Worm (Caenorhabditis elegans) whole organism, L1 larva: ENCODE results near the gene nlp-53.

ENCODE experiments used
- F16B12.6 ChIP-seq: fragments of 150-350 bp; optimal IDR thresholded peaks from 2 replicates; lab custom pipeline; 2014; ENCODE audit warnings: missing biosample characterization, missing genetic modification characterization
- aha-1 ChIP-seq: fragments of 150-350 bp; optimal IDR thresholded peaks from 2 replicates; lab custom pipeline; 2014; ENCODE audit warnings: missing biosample characterization, missing genetic modification characterization
- alr-1 ChIP-seq: fragments of 200-800 bp; sonication (Bioruptor generic); optimal IDR thresholded peaks from 2 replicates; lab custom pipeline; 2018; ENCODE audit warnings: borderline replicate concordance, mild to moderate bottlenecking, missing genetic modification characterization, missing compliant biosample characterization
- aly-2 ChIP-seq: fragments of 150-350 bp; optimal IDR thresholded peaks from 2 replicates; lab custom pipeline; 2014; ENCODE audit warnings: missing biosample characterization, missing genetic modification characterization
- ama-1 ChIP-seq: fragments of 150-350 bp; optimal IDR thresholded peaks from 2 replicates; lab custom pipeline; 2014
- ceh-63 ChIP-seq: fragments of 200-800 bp; sonication (Bioruptor generic); optimal IDR thresholded peaks from 2 replicates; lab custom pipeline; 2018; ENCODE audit warnings: mild to moderate bottlenecking, missing genetic modification characterization, missing compliant biosample characterization
- ceh-8 ChIP-seq: fragments of 200-800 bp; sonication (Bioruptor generic); optimal IDR thresholded peaks from 2 replicates; lab custom pipeline; 2018; ENCODE audit warnings: mild to moderate bottlenecking, missing genetic modification characterization, moderate library complexity, missing compliant biosample characterization
- ceh-88 ChIP-seq: fragments of 200-800 bp; sonication (Bioruptor generic); IDR thresholded peaks from 2 replicates; pipeline ENCODE4 v1.3.6; 2022; ENCODE audit warnings: missing genetic modification characterization, missing compliant biosample characterization
- dpl-1 ChIP-seq, 3 experiments: fragments of 150-350 bp in 2 of 3; sonication (generic microtip) in 1 of 3; optimal IDR thresholded peaks; 2 replicates each; lab custom pipeline; 2014 to 2017; ENCODE audit warnings: missing biosample characterization in 3 of 3, missing genetic modification characterization in 3 of 3, missing genetic modification reagents in 3 of 3
- dsc-1 ChIP-seq: sonication (generic microtip); optimal IDR thresholded peaks from 2 replicates; lab custom pipeline; 2016; ENCODE audit warnings: mild to moderate bottlenecking, missing genetic modification characterization, missing compliant biosample characterization
- efl-1 ChIP-seq, 4 experiments: fragments of 150-350 bp; optimal IDR thresholded peaks in 3 of 4; peaks in 1 of 4; 1 replicate in 1 of 4; 2 replicates in 3 of 4; lab custom pipeline; 2014; ENCODE audit warnings: missing biosample characterization in 2 of 4, missing genetic modification characterization in 2 of 4, missing genetic modification reagents in 2 of 4
- egl-13 ChIP-seq: sonication (generic microtip); optimal IDR thresholded peaks from 2 replicates; lab custom pipeline; 2016; ENCODE audit warnings: missing genotype, missing genetic modification reagents, missing genetic modification characterization, missing compliant biosample characterization
- egl-27 ChIP-seq, 2 experiments: fragments of 150-350 bp in 1 of 2; sonication (generic microtip); optimal IDR thresholded peaks; 3 replicates each; lab custom pipeline; 2017 to 2018; ENCODE audit warnings: missing biosample characterization in 2 of 2, missing genetic modification characterization in 2 of 2, missing genetic modification reagents in 2 of 2
- elt-2 ChIP-seq: sonication (generic microtip); optimal IDR thresholded peaks from 2 replicates; lab custom pipeline; 2016; ENCODE audit warnings: missing genetic modification characterization, mild to moderate bottlenecking, inconsistent platforms, missing compliant biosample characterization, missing genetic modification reagents
- ets-5 ChIP-seq: fragments of 200-800 bp; sonication (Bioruptor generic); IDR thresholded peaks from 2 replicates; pipeline ENCODE4 v1.3.6; 2022; ENCODE audit warnings: missing genetic modification characterization, missing compliant biosample characterization
- fkh-8 ChIP-seq: sonication (generic microtip); optimal IDR thresholded peaks from 2 replicates; lab custom pipeline; 2016; ENCODE audit warnings: mild to moderate bottlenecking, missing genetic modification characterization, missing compliant biosample characterization
- fos-1 ChIP-seq: fragments of 150-350 bp; optimal IDR thresholded peaks from 2 replicates; lab custom pipeline; 2014; ENCODE audit warnings: missing biosample characterization, missing genetic modification characterization
- grh-1 ChIP-seq: fragments of 200-800 bp; sonication (Bioruptor generic); IDR thresholded peaks from 2 replicates; pipeline ENCODE4 v1.3.6; 2022; ENCODE audit warnings: missing genetic modification reagents, missing genetic modification characterization, missing compliant biosample characterization
- hlh-17 ChIP-seq: fragments of 200-800 bp; sonication (Bioruptor generic); optimal IDR thresholded peaks from 2 replicates; lab custom pipeline; 2018; ENCODE audit warnings: missing genetic modification characterization, mild to moderate bottlenecking, missing compliant biosample characterization, moderate library complexity, borderline replicate concordance
- jun-1 ChIP-seq: fragments of 150-350 bp; optimal IDR thresholded peaks from 2 replicates; lab custom pipeline; 2014; ENCODE audit warnings: missing biosample characterization, missing genetic modification reagents, missing genetic modification characterization
- lin-15B ChIP-seq: fragments of 150-350 bp; sonication (generic microtip); optimal IDR thresholded peaks from 3 replicates; lab custom pipeline; 2014; ENCODE audit warnings: missing biosample characterization, missing genetic modification characterization
- lin-35 ChIP-seq, 2 experiments: fragments of 150-350 bp; optimal IDR thresholded peaks; 2 replicates each; lab custom pipeline; 2014; ENCODE audit warnings: missing biosample characterization in 2 of 2, missing genetic modification characterization in 2 of 2, missing genetic modification reagents in 2 of 2
- lin-39 ChIP-seq: fragments of 150-350 bp; optimal IDR thresholded peaks from 2 replicates; lab custom pipeline; 2014; ENCODE audit warnings: missing biosample characterization, missing genetic modification reagents, missing genetic modification characterization
- mab-9 ChIP-seq: fragments of 200-800 bp; sonication (Bioruptor generic); IDR thresholded peaks from 2 replicates; pipeline ENCODE4 v1.3.6; 2022; ENCODE audit warnings: missing genetic modification reagents, missing genetic modification characterization, missing compliant biosample characterization
- mef-2 ChIP-seq: fragments of 150-350 bp; optimal IDR thresholded peaks from 2 replicates; lab custom pipeline; 2014; ENCODE audit warnings: missing biosample characterization, missing genetic modification characterization
- nhr-19 ChIP-seq: fragments of 200-800 bp; sonication (Bioruptor generic); conservative IDR thresholded peaks from 2 replicates; pipeline ENCODE4 v1.3.6; 2022; ENCODE audit warnings: missing genetic modification characterization, missing compliant biosample characterization
- nhr-20 ChIP-seq: sonication (generic microtip); optimal IDR thresholded peaks from 2 replicates; lab custom pipeline; 2016; ENCODE audit warnings: mild to moderate bottlenecking, missing genetic modification characterization, missing compliant biosample characterization
- nhr-28 ChIP-seq: fragments of 150-350 bp; optimal IDR thresholded peaks from 2 replicates; lab custom pipeline; 2014; ENCODE audit warnings: missing biosample characterization, missing genetic modification characterization
- nhr-71 ChIP-seq: sonication (generic microtip); optimal IDR thresholded peaks from 2 replicates; lab custom pipeline; 2016; ENCODE audit warnings: mild to moderate bottlenecking, missing genetic modification characterization, moderate library complexity, missing compliant biosample characterization
- nhr-76 ChIP-seq: sonication (generic microtip); optimal IDR thresholded peaks from 2 replicates; lab custom pipeline; 2017; ENCODE audit warnings: missing biosample characterization, missing genetic modification characterization
- nhr-90 ChIP-seq: sonication (generic microtip); optimal IDR thresholded peaks from 2 replicates; lab custom pipeline; 2016; ENCODE audit warnings: mild to moderate bottlenecking, missing genetic modification characterization, missing compliant biosample characterization; ENCODE audit not compliant: poor library complexity
- pax-3 ChIP-seq: fragments of 200-800 bp; sonication (Bioruptor generic); optimal IDR thresholded peaks from 2 replicates; lab custom pipeline; 2018; ENCODE audit warnings: mild to moderate bottlenecking, missing genetic modification characterization, moderate library complexity, missing compliant biosample characterization
- skn-1 ChIP-seq: fragments of 150-350 bp; optimal IDR thresholded peaks from 2 replicates; lab custom pipeline; 2014; ENCODE audit warnings: missing biosample characterization, missing genetic modification characterization
- snu-23 ChIP-seq: sonication (generic microtip); optimal IDR thresholded peaks from 2 replicates; lab custom pipeline; 2016; ENCODE audit warnings: missing genetic modification characterization, missing compliant biosample characterization
- sox-4 ChIP-seq: sonication (generic microtip); optimal IDR thresholded peaks from 2 replicates; lab custom pipeline; 2016; ENCODE audit warnings: missing genetic modification characterization, missing compliant biosample characterization
- sup-37 ChIP-seq: fragments of 200-800 bp; sonication (Bioruptor generic); optimal IDR thresholded peaks from 2 replicates; lab custom pipeline; 2018; ENCODE audit warnings: mild to moderate bottlenecking, missing genetic modification characterization, missing compliant biosample characterization
- swsn-7 ChIP-seq: sonication (generic microtip); optimal IDR thresholded peaks from 2 replicates; lab custom pipeline; 2016; ENCODE audit warnings: missing genetic modification characterization, missing compliant biosample characterization
- tlp-1 ChIP-seq: fragments of 150-350 bp; optimal IDR thresholded peaks from 2 replicates; lab custom pipeline; 2014; ENCODE audit warnings: missing biosample characterization, missing genetic modification characterization
- unc-62 ChIP-seq: fragments of 150-350 bp; optimal IDR thresholded peaks from 2 replicates; lab custom pipeline; 2014; ENCODE audit warnings: missing biosample characterization, missing genetic modification reagents, missing genetic modification characterization
- vab-15 ChIP-seq: sonication (generic microtip); optimal IDR thresholded peaks from 2 replicates; lab custom pipeline; 2017; ENCODE audit warnings: missing genotype, mild to moderate bottlenecking, missing genetic modification characterization, missing compliant biosample characterization
- zag-1 ChIP-seq: fragments of 150-350 bp; optimal IDR thresholded peaks from 2 replicates; lab custom pipeline; 2014; ENCODE audit warnings: missing biosample characterization, missing genetic modification characterization
- ztf-4 ChIP-seq: fragments of 150-350 bp; optimal IDR thresholded peaks from 2 replicates; lab custom pipeline; 2014; ENCODE audit warnings: missing biosample characterization, missing genetic modification characterization

nlp-53 gene

DNA sequence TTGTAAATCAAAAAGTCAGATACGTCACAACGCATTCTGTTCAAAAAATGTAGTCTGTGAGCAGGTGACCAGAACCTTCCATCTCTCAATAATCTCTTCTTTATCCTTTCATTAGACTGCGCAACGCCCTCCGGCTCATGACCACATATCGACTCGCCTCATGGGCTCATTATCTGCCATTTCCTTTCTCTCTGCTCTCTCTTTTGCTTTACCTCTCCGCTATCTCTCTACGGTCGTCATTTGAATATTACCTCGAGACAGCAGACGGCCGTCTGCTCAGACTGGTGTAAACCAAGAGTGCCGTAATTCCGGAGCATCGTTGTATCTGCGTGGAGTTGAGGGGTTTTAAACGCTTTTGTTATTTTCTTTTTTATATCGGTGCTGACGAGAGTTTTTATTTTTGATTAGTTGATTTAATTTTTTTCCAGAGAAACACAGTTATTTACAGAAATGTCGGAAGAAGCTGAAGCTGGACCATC, 20.6 kb upstream of the nlp-53 start, which contains the start of gene bra-1 (continued):
- TF ChIP-seq dpl-1 (GFP tag; optimal IDR thresholded peaks at IDR 0.05; lab: Kevin White, UChicago) (peak in 2 of 3 experiments; percentile 26 to 54), ztf-4 (tag; lab: Kevin White, UChicago) (peak; percentile 29), grh-1 (GFP tag; lab: Robert Waterston, UW) (no peak), lin-39 (tag; lab: Kevin White, UChicago) (no peak), elt-2 (tag; lab: Kevin White, UChicago) (no peak), sox-4 (tag; lab: Kevin White, UChicago) (peak; percentile 68), lin-15B (peak; percentile 12), fos-1 (peak; percentile 50), nhr-76 (tag; lab: Kevin White, UChicago) (no peak), nhr-90 (no peak), dsc-1 (tag; lab: Kevin White, UChicago) (peak; percentile 90), aly-2 (tag; lab: Kevin White, UChicago) (no peak), ceh-8 (GFP tag; lab: Kevin White, UChicago) (peak; percentile 46), nhr-19 (GFP tag; lab: Robert Waterston, UW) (peak; percentile 12; the same call in 1 of the 2 replicates), tlp-1 (tag; lab: Kevin White, UChicago) (no peak), lin-35 (GFP tag; optimal IDR thresholded peaks at IDR 0.05; lab: Kevin White, UChicago) (peak; percentile 47 to 52), pax-3 (peak; percentile 72), ets-5 (GFP tag; lab: Robert Waterston, UW) (no peak), egl-27 (tag; optimal IDR thresholded peaks at IDR 0.05; lab: Kevin White, UChicago) (no peak), swsn-7 (tag; lab: Kevin White, UChicago) (peak; percentile 71), ceh-88 (GFP tag; lab: Robert Waterston, UW) (peak; percentile 9; the same call in 1 of the 2 replicates), efl-1 (optimal IDR thresholded peaks at IDR 0.05; lab: Kevin White, UChicago) (peak; percentile 29 to 32), efl-1 (GFP tag; optimal IDR thresholded peaks at IDR 0.05 in 1 of 2; lab: Kevin White, UChicago) (peak; percentile 16 to 61), mef-2 (tag; lab: Kevin White, UChicago) (no peak), sup-37 (no peak), aha-1 (tag; lab: Kevin White, UChicago) (no peak), F16B12.6 (tag; lab: Kevin White, UChicago) (no peak), nhr-71 (tag; lab: Kevin White, UChicago) (peak; percentile 83), fkh-8 (tag; lab: Kevin White, UChicago) (peak; percentile 94), ceh-63 (GFP tag; lab: Kevin White, UChicago) (no peak), alr-1 (no peak), hlh-17 (GFP tag; lab: Kevin White, UChicago) (no peak), egl-13 (tag; lab: Kevin White, UChicago) (peak; percentile 86), nhr-28 (tag; lab: Kevin White, UChicago) (no peak), mab-9 (GFP tag; lab: Robert Waterston, UW) (no peak), snu-23 (GFP tag; lab: Kevin White, UChicago) (peak; percentile 69), vab-15 (tag; lab: Kevin White, UChicago) (peak; percentile 18), jun-1 (peak; percentile 60), zag-1 (no peak), unc-62 (GFP tag; lab: Kevin White, UChicago) (no peak), ama-1 (lab: Kevin White, UChicago) (no peak)

DNA sequence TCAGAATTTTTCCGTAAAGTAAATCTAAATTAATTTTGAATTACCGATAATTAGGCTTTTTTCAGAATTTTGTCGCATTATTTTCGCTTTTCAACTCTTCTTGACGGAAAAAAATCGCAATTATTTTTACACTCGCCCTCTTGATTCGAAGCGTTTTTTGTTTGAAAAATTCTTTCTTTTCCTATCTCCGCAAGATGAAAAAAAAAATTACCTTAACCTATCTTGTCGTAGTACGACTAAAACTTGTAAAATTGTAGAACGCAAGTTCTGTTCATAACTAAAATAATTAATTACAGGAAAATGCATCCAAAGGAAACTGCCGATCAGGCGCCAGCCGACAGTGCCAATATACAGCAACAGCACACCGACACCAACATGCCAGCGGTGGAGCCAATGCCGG, 18.5 kb upstream of the nlp-53 start, which contains the start of gene F54B11.7:
Gene F54B11.7, plus strand, starts transcription at position 301 of the 400 bp plus-strand sequence.
- no peak for TF ChIP-seq sox-4 (tag; lab: Kevin White, UChicago)
- TF ChIP-seq nhr-20 (tag; lab: Kevin White, UChicago): no peak
- no peak for TF ChIP-seq skn-1 (tag; lab: Kevin White, UChicago)
- TF ChIP-seq, all 84 proteins: peak for 0
